Worm (Caenorhabditis elegans) whole organism, L3 larva: Measurements from ENCODE around the gene R13D11.10.

Experiments
- ceh-16 ChIP-seq: sonication (generic microtip); optimal IDR thresholded peaks from 2 replicates; lab custom pipeline; 2017; ENCODE audit warnings: missing biosample characterization, missing genetic modification characterization
- fkh-10 ChIP-seq: sonication (generic microtip); optimal IDR thresholded peaks from 2 replicates; lab custom pipeline; 2017; ENCODE audit warnings: missing biosample characterization, missing genetic modification reagents, missing genetic modification characterization
- lin-39 ChIP-seq: fragments of 150-350 bp; optimal IDR thresholded peaks from 2 replicates; lab custom pipeline; 2018; ENCODE audit warnings: missing biosample characterization, missing genetic modification reagents, missing genetic modification characterization
- mdl-1 ChIP-seq: fragments of 150-350 bp; optimal IDR thresholded peaks from 2 replicates; lab custom pipeline; 2014; ENCODE audit warnings: missing biosample characterization, missing genetic modification characterization
- nfya-1 ChIP-seq: sonication (generic microtip); optimal IDR thresholded peaks from 2 replicates; lab custom pipeline; 2017; ENCODE audit warnings: missing genetic modification characterization, mild to moderate bottlenecking, missing compliant biosample characterization, antibody characterized with exemption, moderate library complexity; ENCODE audit not compliant: insufficient read depth
- nhr-11 ChIP-seq: fragments of 150-350 bp; optimal IDR thresholded peaks from 2 replicates; lab custom pipeline; 2014; ENCODE audit warnings: missing biosample characterization, missing genetic modification characterization
- nhr-237 ChIP-seq: fragments of 150-350 bp; optimal IDR thresholded peaks from 2 replicates; lab custom pipeline; 2014; ENCODE audit warnings: missing biosample characterization, missing genetic modification characterization
- pha-4 ChIP-seq: fragments of 150-350 bp; optimal IDR thresholded peaks from 2 replicates; lab custom pipeline; 2014; ENCODE audit warnings: missing biosample characterization, missing genetic modification reagents, missing genetic modification characterization
- pqm-1 ChIP-seq: fragments of 150-350 bp; optimal IDR thresholded peaks from 2 replicates; lab custom pipeline; 2017; ENCODE audit warnings: missing biosample characterization, missing genetic modification characterization, inconsistent platforms

ce11 chrV:800271-800670, 12.7 kb downstream of the R13D11.10 start:
- no peak for TF ChIP-seq nhr-11 (tag; lab: Kevin White, UChicago)
- TF ChIP-seq pqm-1 (tag; lab: Kevin White, UChicago): no peak
- no peak for TF ChIP-seq pha-4
- TF ChIP-seq fkh-10 (GFP tag; lab: Kevin White, UChicago): no peak
- no peak for TF ChIP-seq nfya-1
- TF ChIP-seq nhr-237 (tag; lab: Kevin White, UChicago): no peak
- TF ChIP-seq lin-39 (tag; lab: Kevin White, UChicago): no peak
- TF ChIP-seq mdl-1 (tag; lab: Kevin White, UChicago): no peak
- TF ChIP-seq ceh-16 (tag; lab: Kevin White, UChicago): no peak
